Worm (Caenorhabditis elegans): Measurements from ENCODE around the gene fbxc-12.

fbxc-12 gene

DNA sequence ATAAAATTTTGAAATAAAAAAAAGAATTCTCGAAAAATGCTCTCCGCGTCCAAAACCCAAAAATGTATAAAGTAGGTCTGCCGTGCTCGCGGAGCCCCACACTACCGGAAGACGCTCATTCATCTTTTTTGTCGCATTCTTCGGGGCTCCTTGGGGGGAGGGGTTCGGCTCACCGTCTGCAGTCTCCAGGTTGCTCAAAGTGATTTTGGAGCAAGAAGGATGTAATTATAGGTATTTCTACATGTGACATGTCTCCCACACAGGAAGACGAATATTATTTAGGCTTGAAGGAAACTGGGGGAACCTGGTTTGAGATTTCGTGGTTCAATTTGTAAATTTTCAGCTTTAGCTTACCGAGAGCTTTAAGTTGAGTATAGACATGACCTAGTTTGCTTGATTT, 30.7 kb downstream of the fbxc-12 start, which contains the start of gene F58H7.1:
F58H7.1 (minus strand) TSS at position 101 of the 400 bp plus-strand sequence.
- TF ChIP-seq lin-29 (GFP tag; IDR thresholded peaks at IDR 0.05) (no peak), set-16 (GFP tag; IDR thresholded peaks at IDR 0.05) (no peak)

DNA sequence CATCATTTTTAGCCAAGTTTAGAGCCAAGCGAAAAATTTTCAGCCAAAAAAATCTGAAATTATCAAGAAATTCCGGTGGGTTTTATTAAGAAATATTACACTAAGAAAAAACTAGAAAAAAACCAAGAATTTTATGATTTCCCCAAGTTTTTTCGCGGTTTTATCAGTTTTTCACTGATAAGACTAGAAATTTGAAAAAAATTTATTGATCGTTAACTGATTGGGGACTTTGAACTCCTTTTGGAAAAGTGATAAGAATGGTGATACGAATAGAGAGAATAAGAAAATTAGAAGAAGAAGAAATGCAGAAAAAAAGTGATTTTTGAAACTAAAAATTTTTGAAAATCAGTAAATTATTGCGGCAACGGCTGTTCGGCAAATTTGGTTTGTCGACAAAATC, 40.5 kb downstream of the fbxc-12 start, which contains the start of gene faah-3:
faah-3 (minus strand) TSS at position 53 of the 400 bp plus-strand sequence.
- TF ChIP-seq zfp-3 (GFP tag; conservative IDR thresholded peaks at IDR 0.05): no peak
- TF ChIP-seq dve-1 (tag; optimal IDR thresholded peaks at IDR 0.05; ENCODE audit: insufficient read depth): peak; percentile 48
- no peak for TF ChIP-seq tra-1 (GFP tag; IDR thresholded peaks at IDR 0.05)
- TF ChIP-seq daf-16 (GFP tag; optimal IDR thresholded peaks at IDR 0.05): no peak
- peak; percentile 54 for TF ChIP-seq daf-16 (tag; optimal IDR thresholded peaks at IDR 0.05)
- no peak for TF ChIP-seq rbr-2 (tag; optimal IDR thresholded peaks at IDR 0.05)
- TF ChIP-seq dmd-6 (GFP tag; IDR thresholded peaks at IDR 0.05): peak; percentile 34; the same call in 1 of the 2 replicates
- TF ChIP-seq hlh-11 (tag; optimal IDR thresholded peaks at IDR 0.05): peak; percentile 1
- TF ChIP-seq Y75B8A.6 (GFP tag; IDR thresholded peaks at IDR 0.05): no peak
- TF ChIP-seq nhr-28 (tag; optimal IDR thresholded peaks at IDR 0.05): peak; percentile 70
- TF ChIP-seq php-3 (GFP tag; IDR thresholded peaks at IDR 0.05): peak; percentile 76
- TF ChIP-seq nhr-77 (tag; optimal IDR thresholded peaks at IDR 0.05): peak; percentile 2
- TF ChIP-seq fkh-10 (GFP tag; optimal IDR thresholded peaks at IDR 0.05): no peak
- TF ChIP-seq pqm-1 (tag; optimal IDR thresholded peaks at IDR 0.05): peak; percentile 74

DNA sequence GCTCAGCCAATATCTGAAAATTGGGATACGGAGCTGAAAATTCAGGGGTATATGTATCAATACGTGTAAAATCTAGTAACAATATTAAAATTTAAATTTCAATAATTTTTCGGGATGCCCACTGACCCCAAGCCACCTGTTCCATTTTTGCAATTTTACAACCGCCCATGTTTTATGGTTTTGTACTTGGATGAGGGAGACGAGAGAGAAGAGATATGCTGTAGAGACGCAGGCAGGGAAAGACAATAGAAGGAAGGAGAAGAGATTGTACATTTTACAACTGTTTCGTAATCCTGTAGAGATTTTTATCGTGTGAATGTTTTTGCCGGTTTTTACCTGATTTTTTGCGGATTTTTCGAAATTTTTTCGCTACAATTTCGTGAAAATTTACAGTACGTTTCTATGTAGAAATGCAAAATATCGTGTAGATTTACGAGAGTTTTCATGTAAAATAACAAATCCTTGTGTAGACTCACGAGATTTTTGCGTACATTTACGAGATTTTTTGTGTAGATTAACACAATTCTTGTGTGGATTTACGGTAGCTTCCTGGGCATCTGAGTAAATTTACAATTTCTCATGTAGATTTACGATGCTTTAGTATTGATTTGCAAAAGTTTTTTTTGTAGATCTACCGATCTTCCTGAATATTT, 45.0 kb downstream of the fbxc-12 start:
- no peak for TF ChIP-seq spr-1 (tag; optimal IDR thresholded peaks at IDR 0.05)
- no peak for TF ChIP-seq egl-27 (tag; optimal IDR thresholded peaks at IDR 0.05)
- no peak for TF ChIP-seq spr-3 (GFP tag; optimal IDR thresholded peaks at IDR 0.05)
- peak; percentile 60 for TF ChIP-seq aha-1 (tag)
- no peak for TF ChIP-seq ctbp-1 (GFP tag; IDR thresholded peaks at IDR 0.05)
- TF ChIP-seq unc-62 (GFP tag; optimal IDR thresholded peaks at IDR 0.05 in 1 of 2): peak in 1 of 2 experiments; percentile 56
- no peak for TF ChIP-seq unc-62 (tag; optimal IDR thresholded peaks at IDR 0.05)
- TF ChIP-seq nhr-41 (GFP tag; IDR thresholded peaks at IDR 0.05): no peak
- TF ChIP-seq nhr-10 (tag; optimal IDR thresholded peaks at IDR 0.05): no peak
- TF ChIP-seq nhr-28 (tag; optimal IDR thresholded peaks at IDR 0.05): peak; percentile 18
- no peak for TF ChIP-seq ceh-28 (tag; optimal IDR thresholded peaks at IDR 0.05)

DNA sequence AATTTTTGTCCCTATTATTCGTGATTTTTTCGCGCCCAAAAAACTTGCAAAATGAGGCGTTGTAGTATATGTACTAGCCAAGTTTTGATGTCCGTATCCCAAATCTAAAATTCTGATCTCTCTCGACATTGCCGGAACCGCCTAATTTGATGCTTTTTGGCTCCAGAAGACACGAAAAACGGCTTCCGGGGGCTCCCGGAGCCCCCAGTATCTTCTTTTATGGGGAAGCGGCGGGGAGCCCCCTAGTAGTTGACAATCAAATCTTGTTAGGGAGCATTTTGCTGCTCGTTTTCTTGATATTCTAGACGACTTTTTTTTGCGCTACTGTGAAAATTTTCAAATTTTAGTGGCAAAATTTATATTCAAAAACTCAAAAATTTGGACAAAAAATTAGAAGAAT, 46.5 kb downstream of the fbxc-12 start:
- TF ChIP-seq dmd-8 (GFP tag; IDR thresholded peaks at IDR 0.05) (no peak), ctbp-1 (GFP tag; IDR thresholded peaks at IDR 0.05) (0 out of 2 replicates have a peak, but pooled peaks have one; percentile 22), spr-3 (GFP tag; optimal IDR thresholded peaks at IDR 0.05) (no peak), Y5F2A.4 (GFP tag; optimal IDR thresholded peaks at IDR 0.05) (no peak), spr-1 (tag; optimal IDR thresholded peaks at IDR 0.05) (no peak), dmd-6 (GFP tag; IDR thresholded peaks at IDR 0.05) (no peak)

DNA sequence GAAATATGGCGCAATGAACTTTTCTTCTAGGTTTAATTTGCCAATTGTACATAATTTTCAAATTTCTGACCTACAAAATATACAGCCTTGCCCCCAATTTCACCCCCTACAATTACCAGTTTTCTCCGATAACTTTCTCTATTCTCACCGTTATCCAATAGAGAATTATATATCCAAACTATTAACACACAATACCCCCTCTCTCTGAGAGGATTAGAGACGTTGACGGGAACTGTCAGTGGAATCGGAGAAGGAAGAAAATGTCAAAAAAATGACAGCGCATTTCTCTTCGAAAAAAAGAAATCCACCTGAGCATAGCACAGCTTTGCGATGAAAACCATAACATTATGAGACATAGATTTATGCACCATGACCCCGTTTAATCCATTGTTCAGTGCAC, 48.1 kb downstream of the fbxc-12 start:
- TF ChIP-seq aha-1 (tag) (peak; percentile 90), skn-1 (tag; optimal IDR thresholded peaks at IDR 0.05) (no peak)

All from whole organism, L4 larva.